Worm (Caenorhabditis elegans) whole organism, young adult: ENCODE results near the gene VM106R.1.

Experiments used
- B0261.1 ChIP-seq: sonication (generic microtip); optimal IDR thresholded peaks from 2 replicates; lab custom pipeline; 2016; ENCODE audit warnings: mild to moderate bottlenecking, missing genetic modification characterization, moderate library complexity, missing compliant biosample characterization
- C06A6.2 ChIP-seq: fragments of 200-800 bp; sonication (Bioruptor generic); conservative IDR thresholded peaks from 2 replicates; pipeline ENCODE4 v1.3.6; 2022; ENCODE audit warnings: missing genetic modification characterization, missing compliant biosample characterization
- C17E4.6 ChIP-seq: fragments of 200-800 bp; sonication (Bioruptor generic); IDR thresholded peaks from 2 replicates; pipeline ENCODE4 v1.3.6; 2022; ENCODE audit warnings: missing genetic modification reagents, missing genetic modification characterization, missing compliant biosample characterization
- F22D6.2 ChIP-seq: sonication (generic microtip); optimal IDR thresholded peaks from 2 replicates; lab custom pipeline; 2016; ENCODE audit warnings: mild to moderate bottlenecking, missing genetic modification characterization, missing compliant biosample characterization
- F33H1.4 ChIP-seq: fragments of 200-800 bp; sonication (Bioruptor generic); IDR thresholded peaks from 2 replicates; pipeline ENCODE4 v1.3.6; 2022; ENCODE audit warnings: missing genetic modification reagents, missing genetic modification characterization, missing compliant biosample characterization
- F57A8.1 ChIP-seq: fragments of 200-800 bp; sonication (Bioruptor generic); optimal IDR thresholded peaks from 2 replicates; lab custom pipeline; 2018; ENCODE audit warnings: mild to moderate bottlenecking, missing genetic modification characterization, moderate library complexity, missing compliant biosample characterization
- K11D2.4 ChIP-seq: fragments of 200-800 bp; sonication (Bioruptor generic); IDR thresholded peaks from 2 replicates; pipeline ENCODE4 v1.3.6; 2022; ENCODE audit warnings: missing genetic modification reagents, missing genetic modification characterization, missing compliant biosample characterization
- K12H6.12 ChIP-seq: fragments of 200-800 bp; sonication (Bioruptor generic); optimal IDR thresholded peaks from 2 replicates; lab custom pipeline; 2018; ENCODE audit warnings: mild to moderate bottlenecking, missing genetic modification characterization, missing compliant biosample characterization
- Y53F4B.3 ChIP-seq: fragments of 200-800 bp; sonication (Bioruptor generic); IDR thresholded peaks from 2 replicates; pipeline ENCODE4 v1.3.6; 2022; ENCODE audit warnings: missing genetic modification reagents, missing genetic modification characterization, missing compliant biosample characterization
- Y56A3A.18 ChIP-seq: fragments of 200-800 bp; sonication (Bioruptor generic); IDR thresholded peaks from 2 replicates; pipeline ENCODE4 v1.3.6; 2022; ENCODE audit warnings: missing genetic modification reagents, missing genetic modification characterization, missing compliant biosample characterization
- Y79H2A.3 ChIP-seq: fragments of 200-800 bp; sonication (Bioruptor generic); conservative IDR thresholded peaks from 2 replicates; pipeline ENCODE4 v1.3.6; 2022; ENCODE audit warnings: missing genetic modification reagents, missing genetic modification characterization, missing compliant biosample characterization
- ZK185.1 ChIP-seq: sonication (generic microtip); optimal IDR thresholded peaks from 2 replicates; lab custom pipeline; 2016; ENCODE audit warnings: mild to moderate bottlenecking, missing genetic modification characterization, missing compliant biosample characterization; ENCODE audit not compliant: poor library complexity, severe bottlenecking
- aptf-3 ChIP-seq: fragments of 200-800 bp; sonication (Bioruptor generic); IDR thresholded peaks from 2 replicates; pipeline ENCODE4 v1.3.6; 2022; ENCODE audit warnings: missing genetic modification characterization, missing compliant biosample characterization
- atf-7 ChIP-seq: sonication (generic microtip); optimal IDR thresholded peaks from 2 replicates; lab custom pipeline; 2017; ENCODE audit warnings: mild to moderate bottlenecking, missing genetic modification characterization, missing compliant biosample characterization
- athp-1 ChIP-seq: sonication (generic microtip); optimal IDR thresholded peaks from 2 replicates; lab custom pipeline; 2017; ENCODE audit warnings: mild to moderate bottlenecking, missing genetic modification characterization, missing compliant biosample characterization
- bed-1 ChIP-seq: fragments of 200-800 bp; sonication (Bioruptor generic); IDR thresholded peaks from 2 replicates; pipeline ENCODE4 v1.3.6; 2022; ENCODE audit warnings: missing genetic modification reagents, missing genetic modification characterization, missing compliant biosample characterization
- bed-2 ChIP-seq: fragments of 200-800 bp; sonication (Bioruptor generic); IDR thresholded peaks from 2 replicates; pipeline ENCODE4 v1.3.6; 2022; ENCODE audit warnings: missing genetic modification reagents, missing genetic modification characterization, missing compliant biosample characterization
- ceh-40 ChIP-seq: fragments of 200-800 bp; sonication (Bioruptor generic); IDR thresholded peaks from 2 replicates; pipeline ENCODE4 v1.3.6; 2022; ENCODE audit warnings: missing genetic modification characterization, missing compliant biosample characterization
- dox-1 ChIP-seq: fragments of 200-800 bp; sonication (Bioruptor generic); IDR thresholded peaks from 2 replicates; pipeline ENCODE4 v1.3.6; 2022; ENCODE audit warnings: missing genetic modification reagents, missing genetic modification characterization, missing compliant biosample characterization
- ets-4 ChIP-seq: fragments of 200-800 bp; sonication (Bioruptor generic); optimal IDR thresholded peaks from 2 replicates; lab custom pipeline; 2018; ENCODE audit warnings: mild to moderate bottlenecking, missing genetic modification characterization, missing compliant biosample characterization
- hmg-1.2 ChIP-seq: fragments of 200-800 bp; sonication (Bioruptor generic); IDR thresholded peaks from 2 replicates; pipeline ENCODE4 v1.3.6; 2022; ENCODE audit warnings: missing genetic modification reagents, missing genetic modification characterization, missing compliant biosample characterization
- hmg-20 ChIP-seq: fragments of 200-800 bp; sonication (Bioruptor generic); IDR thresholded peaks from 2 replicates; pipeline ENCODE4 v1.3.6; 2022; ENCODE audit warnings: missing genetic modification reagents, missing genetic modification characterization, missing compliant biosample characterization
- lag-1 ChIP-seq: fragments of 200-800 bp; sonication (Bioruptor generic); IDR thresholded peaks from 2 replicates; pipeline ENCODE4 v1.3.6; 2022; ENCODE audit warnings: missing genetic modification reagents, missing genetic modification characterization, missing compliant biosample characterization
- let-526 ChIP-seq: fragments of 200-800 bp; sonication (Bioruptor generic); IDR thresholded peaks from 2 replicates; pipeline ENCODE4 v1.3.6; 2022; ENCODE audit warnings: missing genetic modification reagents, missing genetic modification characterization, missing compliant biosample characterization
- let-607 ChIP-seq, 2 experiments: fragments of 200-800 bp in 1 of 2; sonication (Bioruptor generic) in 1 of 2; sonication (generic microtip) in 1 of 2; optimal IDR thresholded peaks; 2 replicates each; lab custom pipeline; 2016 to 2018; ENCODE audit warnings: mild to moderate bottlenecking in 2 of 2, missing compliant biosample characterization in 2 of 2, missing genetic modification characterization in 2 of 2, moderate library complexity in 2 of 2, missing genotype in 1 of 2
- lin-26 ChIP-seq: fragments of 200-800 bp; sonication (Bioruptor generic); IDR thresholded peaks from 2 replicates; pipeline ENCODE4 v1.3.6; 2022; ENCODE audit warnings: missing genetic modification reagents, missing genetic modification characterization, missing compliant biosample characterization
- lin-40 ChIP-seq: sonication (generic microtip); optimal IDR thresholded peaks from 2 replicates; lab custom pipeline; 2016; ENCODE audit warnings: missing genetic modification characterization, mild to moderate bottlenecking, missing compliant biosample characterization, missing genotype, missing genetic modification reagents
- lin-54 ChIP-seq: fragments of 200-800 bp; sonication (Bioruptor generic); optimal IDR thresholded peaks from 2 replicates; lab custom pipeline; 2018; ENCODE audit warnings: mild to moderate bottlenecking, missing genetic modification characterization, missing compliant biosample characterization
- madf-10 ChIP-seq: sonication (generic microtip); optimal IDR thresholded peaks from 2 replicates; lab custom pipeline; 2016; ENCODE audit warnings: mild to moderate bottlenecking, missing genetic modification characterization, missing compliant biosample characterization
- madf-3 ChIP-seq: fragments of 200-800 bp; sonication (Bioruptor generic); IDR thresholded peaks from 2 replicates; pipeline ENCODE4 v1.3.6; 2022; ENCODE audit warnings: missing genetic modification reagents, missing genetic modification characterization, missing compliant biosample characterization
- madf-8 ChIP-seq: fragments of 200-800 bp; sonication (Bioruptor generic); conservative IDR thresholded peaks from 2 replicates; pipeline ENCODE4 v1.3.6; 2022; ENCODE audit warnings: missing genetic modification reagents, missing genetic modification characterization, missing compliant biosample characterization
- mxl-1 ChIP-seq: sonication (generic microtip); optimal IDR thresholded peaks from 2 replicates; lab custom pipeline; 2016; ENCODE audit warnings: missing genetic modification characterization, missing compliant biosample characterization
- nfya-1 ChIP-seq: sonication (generic microtip); optimal IDR thresholded peaks from 2 replicates; lab custom pipeline; 2017; ENCODE audit warnings: antibody characterized with exemption, missing compliant biosample characterization, missing genetic modification characterization, borderline replicate concordance; ENCODE audit not compliant: insufficient read depth
- nhr-27 ChIP-seq: fragments of 200-800 bp; sonication (Bioruptor generic); optimal IDR thresholded peaks from 2 replicates; lab custom pipeline; 2018; ENCODE audit warnings: mild to moderate bottlenecking, missing genetic modification characterization, moderate library complexity, missing compliant biosample characterization
- nhr-80 ChIP-seq: sonication (generic microtip); optimal IDR thresholded peaks from 2 replicates; lab custom pipeline; 2016; ENCODE audit warnings: missing genetic modification characterization, missing compliant biosample characterization
- nhr-90 ChIP-seq: sonication (generic microtip); optimal IDR thresholded peaks from 2 replicates; lab custom pipeline; 2016; ENCODE audit warnings: missing genotype, mild to moderate bottlenecking, missing genetic modification characterization, missing compliant biosample characterization
- rcor-1 ChIP-seq: fragments of 200-800 bp; sonication (Bioruptor generic); IDR thresholded peaks from 2 replicates; pipeline ENCODE4 v1.3.6; 2022; ENCODE audit warnings: missing genetic modification reagents, missing genetic modification characterization, missing compliant biosample characterization
- sea-2 ChIP-seq: fragments of 200-800 bp; sonication (Bioruptor generic); IDR thresholded peaks from 2 replicates; pipeline ENCODE4 v1.3.6; 2022; ENCODE audit warnings: missing genetic modification characterization, missing compliant biosample characterization
- snpc-1.3 ChIP-seq: sonication (generic microtip); optimal IDR thresholded peaks from 2 replicates; lab custom pipeline; 2017; ENCODE audit warnings: missing genetic modification characterization, mild to moderate bottlenecking, missing compliant biosample characterization, antibody characterized with exemption, moderate library complexity, missing genotype, missing genetic modification reagents; ENCODE audit not compliant: insufficient read depth
- snpc-4 ChIP-seq, 5 experiments: fragments of 150-350 bp in 1 of 5; sonication (generic microtip) in 4 of 5; optimal IDR thresholded peaks; 2 replicates each; lab custom pipeline; 2014 to 2018; ENCODE audit warnings: missing genetic modification characterization in 5 of 5, missing biosample characterization in 3 of 5, antibody characterized with exemption in 2 of 5, mild to moderate bottlenecking in 2 of 5, missing compliant biosample characterization in 2 of 5, missing genotype in 2 of 5, moderate library complexity in 2 of 5, missing genetic modification reagents in 1 of 5
- sptf-2 ChIP-seq: fragments of 200-800 bp; sonication (Bioruptor generic); optimal IDR thresholded peaks from 2 replicates; lab custom pipeline; 2018; ENCODE audit warnings: mild to moderate bottlenecking, missing genetic modification characterization, missing compliant biosample characterization
- tbp1 ChIP-seq: fragments of 200-800 bp; sonication (Bioruptor generic); optimal IDR thresholded peaks from 2 replicates; lab custom pipeline; 2018; ENCODE audit warnings: mild to moderate bottlenecking, missing genetic modification characterization, missing compliant biosample characterization
- xnd-1 ChIP-seq: sonication (generic microtip); optimal IDR thresholded peaks from 2 replicates; lab custom pipeline; 2016; ENCODE audit warnings: missing genotype, missing genetic modification reagents, missing genetic modification characterization, missing compliant biosample characterization
- ztf-18 ChIP-seq: sonication (generic microtip); optimal IDR thresholded peaks from 2 replicates; lab custom pipeline; 2016; ENCODE audit warnings: missing genotype, mild to moderate bottlenecking, missing genetic modification characterization, missing compliant biosample characterization
- ztf-22 ChIP-seq: fragments of 200-800 bp; sonication (Bioruptor generic); optimal IDR thresholded peaks from 2 replicates; lab custom pipeline; 2018; ENCODE audit warnings: mild to moderate bottlenecking, missing genetic modification characterization, moderate library complexity, missing compliant biosample characterization
- ztf-6 ChIP-seq: fragments of 200-800 bp; sonication (Bioruptor generic); IDR thresholded peaks from 2 replicates; pipeline ENCODE4 v1.3.6; 2022; ENCODE audit warnings: missing genetic modification reagents, missing genetic modification characterization, missing compliant biosample characterization

VM106R.1 gene

DNA sequence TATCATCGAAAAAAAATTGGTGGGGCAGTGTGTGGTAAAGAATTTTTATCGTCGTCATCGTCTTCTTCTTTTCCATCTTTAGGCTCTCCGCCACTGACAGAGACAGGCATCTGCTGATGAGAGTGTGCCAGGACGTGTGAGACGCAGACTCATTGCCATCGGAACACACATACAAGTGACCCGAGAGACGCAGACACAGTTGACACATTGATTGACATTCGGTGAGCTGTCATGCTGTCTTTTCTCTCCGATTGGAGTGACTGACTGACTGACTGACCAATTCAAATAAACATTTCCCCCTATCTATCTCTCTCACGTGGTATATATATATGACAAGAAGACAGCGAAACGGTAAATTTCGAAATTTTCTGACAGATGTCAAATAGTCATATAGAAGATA, 22.1 kb upstream of the VM106R.1 start (continued):
- peak; percentile 77 for TF ChIP-seq K12H6.12 (tag; lab: Kevin White, UChicago)
- TF ChIP-seq let-607 (tag; optimal IDR thresholded peaks at IDR 0.05; lab: Kevin White, UChicago): peak; percentile 95 to 96
- TF ChIP-seq ztf-22 (GFP tag; lab: Kevin White, UChicago): peak; percentile 91
- peak; percentile 82 for TF ChIP-seq C06A6.2 (GFP tag; lab: Robert Waterston, UW)
- TF ChIP-seq let-526 (GFP tag; lab: Robert Waterston, UW): peak; percentile 75; the same call in 1 of the 2 replicates
- TF ChIP-seq xnd-1 (tag; lab: Kevin White, UChicago): no peak
- TF ChIP-seq B0261.1 (tag; lab: Kevin White, UChicago): no peak
- TF ChIP-seq C17E4.6: no peak
- no peak for TF ChIP-seq nhr-27 (tag; lab: Kevin White, UChicago)
- TF ChIP-seq lag-1 (GFP tag; lab: Robert Waterston, UW): no peak
- peak; percentile 87 for TF ChIP-seq atf-7 (tag; lab: Kevin White, UChicago)
- TF ChIP-seq Y53F4B.3: no peak
- TF ChIP-seq bed-2 (GFP tag; lab: Robert Waterston, UW): no peak
- TF ChIP-seq bed-1 (GFP tag; lab: Robert Waterston, UW): no peak
- 0 out of 2 replicates have a peak, but pooled peaks have one; percentile 51 for TF ChIP-seq K11D2.4 (GFP tag; lab: Robert Waterston, UW)
- peak; percentile 87 for TF ChIP-seq nhr-90
- peak; percentile 48 for TF ChIP-seq athp-1
- TF ChIP-seq sea-2: no peak
- no peak for TF ChIP-seq Y79H2A.3
- TF ChIP-seq ceh-40 (GFP tag; lab: Robert Waterston, UW): 0 out of 2 replicates have a peak, but pooled peaks have one; percentile 12
- TF ChIP-seq lin-54 (GFP tag; lab: Kevin White, UChicago): peak; percentile 73
- peak; percentile 98 for TF ChIP-seq ets-4 (GFP tag; lab: Kevin White, UChicago)
- peak; percentile 92 for TF ChIP-seq dox-1
- peak; percentile 54 for TF ChIP-seq rcor-1
- TF ChIP-seq ztf-18: peak; percentile 4
- TF ChIP-seq madf-10 (tag; lab: Kevin White, UChicago): peak; percentile 55
- no peak for TF ChIP-seq madf-3
- TF ChIP-seq nfya-1: no peak
- no peak for TF ChIP-seq F57A8.1 (GFP tag; lab: Kevin White, UChicago)
- TF ChIP-seq tbp1 (GFP tag; lab: Kevin White, UChicago): peak; percentile 59
- TF ChIP-seq aptf-3 (GFP tag; lab: Robert Waterston, UW): no peak
- TF ChIP-seq F33H1.4: peak; percentile 14; the same call in 1 of the 2 replicates
- peak; percentile 53; the same call in 1 of the 2 replicates for TF ChIP-seq Y56A3A.18 (GFP tag; lab: Robert Waterston, UW)
- TF ChIP-seq F22D6.2 (tag; lab: Kevin White, UChicago): peak; percentile 42

DNA sequence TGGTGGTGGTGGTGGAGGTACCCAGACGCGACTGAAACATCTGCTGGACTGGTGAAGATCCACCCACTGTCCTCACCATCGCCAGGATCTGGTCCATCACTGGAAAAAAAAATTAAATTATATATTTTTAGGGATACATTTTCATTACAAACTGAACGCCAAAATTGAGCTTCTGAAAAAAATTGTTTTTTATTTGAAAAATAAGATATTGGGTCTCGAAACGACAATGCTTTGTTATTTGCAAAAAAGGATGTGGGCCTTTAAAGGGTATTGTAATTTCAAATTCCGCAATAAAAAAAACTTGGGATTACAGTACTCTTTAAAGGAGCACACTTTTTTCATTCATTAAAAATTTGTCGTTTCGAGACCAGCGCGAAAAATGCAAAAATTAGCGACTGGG, 20.9 kb upstream of the VM106R.1 start, which contains the start of gene M106.2:
M106.2 (minus strand) TSS at position 101 of the 400 bp plus-strand sequence.
- TF ChIP-seq lin-40 (no peak), mxl-1 (tag; lab: Kevin White, UChicago) (no peak), snpc-1.3 (no peak), Y56A3A.18 (GFP tag; lab: Robert Waterston, UW) (no peak), lag-1 (GFP tag; lab: Robert Waterston, UW) (no peak)

DNA sequence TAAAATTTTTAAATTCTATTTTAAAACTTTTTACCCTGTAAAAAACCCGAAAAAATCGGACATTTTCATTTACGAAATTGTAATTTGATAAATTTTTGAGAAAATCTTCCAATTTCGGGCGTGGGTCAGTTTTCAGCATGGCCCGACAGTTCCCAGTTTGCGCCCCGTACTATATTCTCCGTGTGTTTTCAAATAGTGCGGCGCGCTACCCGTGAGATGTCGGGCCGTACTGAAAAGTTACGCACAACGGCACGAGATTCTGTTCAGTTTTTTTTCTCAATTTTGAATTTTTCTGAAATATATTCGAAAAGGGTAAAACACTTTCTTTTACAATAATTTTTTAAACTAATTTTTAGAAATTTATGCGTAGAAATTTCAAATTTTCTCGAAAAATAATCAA, 18.1 kb upstream of the VM106R.1 start:
- TF ChIP-seq nhr-80 (no peak), C06A6.2 (GFP tag; lab: Robert Waterston, UW) (no peak), snpc-4 (GFP tag; optimal IDR thresholded peaks at IDR 0.05; lab: Kevin White, UChicago) (peak; percentile 15), snpc-4 (tag; optimal IDR thresholded peaks at IDR 0.05; lab: Kevin White, UChicago) (peak in 3 of 4 experiments; percentile 17 to 82 (median 72)), sptf-2 (GFP tag; lab: Kevin White, UChicago) (no peak), ZK185.1 (no peak), hmg-1.2 (GFP tag; lab: Robert Waterston, UW) (peak; percentile 52), hmg-20 (no peak), nfya-1 (no peak), madf-8 (GFP tag; lab: Robert Waterston, UW) (no peak), lin-26 (GFP tag; lab: Robert Waterston, UW) (no peak), ztf-18 (no peak), ztf-6 (GFP tag; lab: Robert Waterston, UW) (no peak)
